Worm (Caenorhabditis elegans) whole organism, L1 larva: ENCODE results near the gene Y49F6B.20.
A peak's percentile ranks its signal among the peaks of the same experiment; 100 is the strongest.

Experiments used
- C16A3.4 ChIP-seq: fragments of 150-350 bp; optimal IDR thresholded peaks from 2 replicates; lab custom pipeline; 2014; ENCODE audit warnings: missing biosample characterization, missing genetic modification characterization
- C34B4.2 ChIP-seq: sonication (generic microtip); optimal IDR thresholded peaks from 2 replicates; lab custom pipeline; 2017; ENCODE audit warnings: mild to moderate bottlenecking, missing genetic modification characterization, missing compliant biosample characterization
- F16B12.6 ChIP-seq: fragments of 150-350 bp; optimal IDR thresholded peaks from 2 replicates; lab custom pipeline; 2014; ENCODE audit warnings: missing biosample characterization, missing genetic modification characterization
- Y116A8C.19 ChIP-seq: sonication (generic microtip); optimal IDR thresholded peaks from 2 replicates; lab custom pipeline; 2016; ENCODE audit warnings: missing compliant biosample characterization, missing genetic modification characterization, borderline replicate concordance
- alr-1 ChIP-seq: fragments of 200-800 bp; sonication (Bioruptor generic); optimal IDR thresholded peaks from 2 replicates; lab custom pipeline; 2018; ENCODE audit warnings: borderline replicate concordance, mild to moderate bottlenecking, missing genetic modification characterization, missing compliant biosample characterization
- aly-2 ChIP-seq: fragments of 150-350 bp; optimal IDR thresholded peaks from 2 replicates; lab custom pipeline; 2014; ENCODE audit warnings: missing biosample characterization, missing genetic modification characterization
- ama-1 ChIP-seq: fragments of 150-350 bp; optimal IDR thresholded peaks from 2 replicates; lab custom pipeline; 2014
- ceh-82 ChIP-seq, 3 experiments: fragments of 150-350 bp in 1 of 3; sonication (generic microtip) in 2 of 3; optimal IDR thresholded peaks; 2 replicates each; lab custom pipeline; 2014 to 2017; ENCODE audit warnings: missing biosample characterization in 3 of 3, missing genetic modification characterization in 3 of 3
- ceh-88 ChIP-seq: fragments of 200-800 bp; sonication (Bioruptor generic); IDR thresholded peaks from 2 replicates; pipeline ENCODE4 v1.3.6; 2022; ENCODE audit warnings: missing genetic modification characterization, missing compliant biosample characterization
- dpl-1 ChIP-seq, 3 experiments: fragments of 150-350 bp in 2 of 3; sonication (generic microtip) in 1 of 3; optimal IDR thresholded peaks; 2 replicates each; lab custom pipeline; 2014 to 2017; ENCODE audit warnings: missing biosample characterization in 3 of 3, missing genetic modification characterization in 3 of 3, missing genetic modification reagents in 3 of 3
- dsc-1 ChIP-seq: sonication (generic microtip); optimal IDR thresholded peaks from 2 replicates; lab custom pipeline; 2016; ENCODE audit warnings: mild to moderate bottlenecking, missing genetic modification characterization, missing compliant biosample characterization
- egl-13 ChIP-seq: sonication (generic microtip); optimal IDR thresholded peaks from 2 replicates; lab custom pipeline; 2016; ENCODE audit warnings: missing genotype, missing genetic modification reagents, missing genetic modification characterization, missing compliant biosample characterization
- egl-27 ChIP-seq, 2 experiments: fragments of 150-350 bp in 1 of 2; sonication (generic microtip); optimal IDR thresholded peaks; 3 replicates each; lab custom pipeline; 2017 to 2018; ENCODE audit warnings: missing biosample characterization in 2 of 2, missing genetic modification characterization in 2 of 2, missing genetic modification reagents in 2 of 2
- ets-5 ChIP-seq: fragments of 200-800 bp; sonication (Bioruptor generic); IDR thresholded peaks from 2 replicates; pipeline ENCODE4 v1.3.6; 2022; ENCODE audit warnings: missing genetic modification characterization, missing compliant biosample characterization
- fkh-10 ChIP-seq: sonication (generic microtip); optimal IDR thresholded peaks from 2 replicates; lab custom pipeline; 2017; ENCODE audit warnings: missing biosample characterization, missing genetic modification reagents, missing genetic modification characterization
- fkh-4 ChIP-seq: sonication (generic microtip); optimal IDR thresholded peaks from 2 replicates; lab custom pipeline; 2016; ENCODE audit warnings: missing compliant biosample characterization, missing genetic modification characterization, borderline replicate concordance
- grh-1 ChIP-seq: fragments of 200-800 bp; sonication (Bioruptor generic); IDR thresholded peaks from 2 replicates; pipeline ENCODE4 v1.3.6; 2022; ENCODE audit warnings: missing genetic modification reagents, missing genetic modification characterization, missing compliant biosample characterization
- hlh-17 ChIP-seq: fragments of 200-800 bp; sonication (Bioruptor generic); optimal IDR thresholded peaks from 2 replicates; lab custom pipeline; 2018; ENCODE audit warnings: missing genetic modification characterization, mild to moderate bottlenecking, missing compliant biosample characterization, moderate library complexity, borderline replicate concordance
- hlh-4 ChIP-seq: sonication (generic microtip); optimal IDR thresholded peaks from 2 replicates; lab custom pipeline; 2016; ENCODE audit warnings: mild to moderate bottlenecking, missing genetic modification characterization, missing compliant biosample characterization
- hpl-2 ChIP-seq: fragments of 150-350 bp; optimal IDR thresholded peaks from 2 replicates; lab custom pipeline; 2014; ENCODE audit warnings: missing biosample characterization, missing genetic modification reagents, missing genetic modification characterization
- isw-1 ChIP-seq: fragments of 200-800 bp; sonication (Bioruptor generic); IDR thresholded peaks from 2 replicates; pipeline ENCODE4 v1.3.6; 2022; ENCODE audit warnings: missing genetic modification characterization, missing compliant biosample characterization
- lin-13 ChIP-seq: fragments of 150-350 bp; optimal IDR thresholded peaks from 2 replicates; lab custom pipeline; 2014; ENCODE audit warnings: missing biosample characterization, missing genetic modification reagents, missing genetic modification characterization
- lin-14 ChIP-seq: fragments of 200-800 bp; sonication (Bioruptor generic); optimal IDR thresholded peaks from 2 replicates; lab custom pipeline; 2018; ENCODE audit warnings: mild to moderate bottlenecking, missing genetic modification characterization, moderate library complexity, missing compliant biosample characterization
- lin-39 ChIP-seq: fragments of 150-350 bp; optimal IDR thresholded peaks from 2 replicates; lab custom pipeline; 2014; ENCODE audit warnings: missing biosample characterization, missing genetic modification reagents, missing genetic modification characterization
- lir-3 ChIP-seq: sonication (generic microtip); optimal IDR thresholded peaks from 2 replicates; lab custom pipeline; 2016; ENCODE audit warnings: mild to moderate bottlenecking, missing genetic modification characterization, moderate library complexity, missing compliant biosample characterization; ENCODE audit not compliant: poor library complexity
- mab-9 ChIP-seq: fragments of 200-800 bp; sonication (Bioruptor generic); IDR thresholded peaks from 2 replicates; pipeline ENCODE4 v1.3.6; 2022; ENCODE audit warnings: missing genetic modification reagents, missing genetic modification characterization, missing compliant biosample characterization
- mef-2 ChIP-seq: fragments of 150-350 bp; optimal IDR thresholded peaks from 2 replicates; lab custom pipeline; 2014; ENCODE audit warnings: missing biosample characterization, missing genetic modification characterization
- mep-1 ChIP-seq: fragments of 150-350 bp; optimal IDR thresholded peaks from 2 replicates; lab custom pipeline; 2014; ENCODE audit warnings: missing biosample characterization, missing genetic modification characterization
- nhr-11 ChIP-seq: fragments of 150-350 bp; optimal IDR thresholded peaks from 2 replicates; lab custom pipeline; 2014; ENCODE audit warnings: missing biosample characterization, missing genetic modification characterization
- nhr-12 ChIP-seq: sonication (generic microtip); optimal IDR thresholded peaks from 2 replicates; lab custom pipeline; 2017; ENCODE audit warnings: missing biosample characterization, missing genetic modification characterization
- nhr-71 ChIP-seq: sonication (generic microtip); optimal IDR thresholded peaks from 2 replicates; lab custom pipeline; 2016; ENCODE audit warnings: mild to moderate bottlenecking, missing genetic modification characterization, moderate library complexity, missing compliant biosample characterization
- nhr-76 ChIP-seq: sonication (generic microtip); optimal IDR thresholded peaks from 2 replicates; lab custom pipeline; 2017; ENCODE audit warnings: missing biosample characterization, missing genetic modification characterization
- nhr-84 ChIP-seq: sonication (generic microtip); optimal IDR thresholded peaks from 2 replicates; lab custom pipeline; 2017; ENCODE audit warnings: missing biosample characterization, missing genetic modification characterization
- nhr-85 ChIP-seq: sonication (generic microtip); peaks from one replicate; lab custom pipeline; 2016; ENCODE audit warnings: missing genetic modification characterization, inconsistent platforms, missing compliant biosample characterization
- nhr-90 ChIP-seq: sonication (generic microtip); optimal IDR thresholded peaks from 2 replicates; lab custom pipeline; 2016; ENCODE audit warnings: mild to moderate bottlenecking, missing genetic modification characterization, missing compliant biosample characterization; ENCODE audit not compliant: poor library complexity
- rnt-1 ChIP-seq: sonication (generic microtip); optimal IDR thresholded peaks from 2 replicates; lab custom pipeline; 2016; ENCODE audit warnings: mild to moderate bottlenecking, missing genetic modification characterization, moderate library complexity, missing compliant biosample characterization
- skn-1 ChIP-seq: fragments of 150-350 bp; optimal IDR thresholded peaks from 2 replicates; lab custom pipeline; 2014; ENCODE audit warnings: missing biosample characterization, missing genetic modification characterization
- snpc-4 ChIP-seq: fragments of 150-350 bp; optimal IDR thresholded peaks from 2 replicates; lab custom pipeline; 2014; ENCODE audit warnings: missing biosample characterization, missing genetic modification characterization
- snu-23 ChIP-seq: sonication (generic microtip); optimal IDR thresholded peaks from 2 replicates; lab custom pipeline; 2016; ENCODE audit warnings: missing genetic modification characterization, missing compliant biosample characterization
- sox-4 ChIP-seq: sonication (generic microtip); optimal IDR thresholded peaks from 2 replicates; lab custom pipeline; 2016; ENCODE audit warnings: missing genetic modification characterization, missing compliant biosample characterization
- sptf-1 ChIP-seq: fragments of 150-350 bp; optimal IDR thresholded peaks from 2 replicates; lab custom pipeline; 2014; ENCODE audit warnings: missing biosample characterization, missing genetic modification characterization
- swsn-7 ChIP-seq: sonication (generic microtip); optimal IDR thresholded peaks from 2 replicates; lab custom pipeline; 2016; ENCODE audit warnings: missing genetic modification characterization, missing compliant biosample characterization
- tbx-2 ChIP-seq: sonication (generic microtip); optimal IDR thresholded peaks from 2 replicates; lab custom pipeline; 2016; ENCODE audit warnings: missing genetic modification characterization, missing compliant biosample characterization
- tlp-1 ChIP-seq: fragments of 150-350 bp; optimal IDR thresholded peaks from 2 replicates; lab custom pipeline; 2014; ENCODE audit warnings: missing biosample characterization, missing genetic modification characterization
- unc-130 ChIP-seq: fragments of 150-350 bp; optimal IDR thresholded peaks from 2 replicates; lab custom pipeline; 2017; ENCODE audit warnings: missing biosample characterization, missing genetic modification characterization, inconsistent platforms
- unc-30 ChIP-seq: sonication (generic microtip); optimal IDR thresholded peaks from 2 replicates; lab custom pipeline; 2017; ENCODE audit warnings: missing biosample characterization, missing genetic modification characterization
- unc-62 ChIP-seq: fragments of 150-350 bp; optimal IDR thresholded peaks from 2 replicates; lab custom pipeline; 2014; ENCODE audit warnings: missing biosample characterization, missing genetic modification reagents, missing genetic modification characterization
- vab-15 ChIP-seq: sonication (generic microtip); optimal IDR thresholded peaks from 2 replicates; lab custom pipeline; 2017; ENCODE audit warnings: missing genotype, mild to moderate bottlenecking, missing genetic modification characterization, missing compliant biosample characterization
- zag-1 ChIP-seq: fragments of 150-350 bp; optimal IDR thresholded peaks from 2 replicates; lab custom pipeline; 2014; ENCODE audit warnings: missing biosample characterization, missing genetic modification characterization
- ztf-11 ChIP-seq, 2 experiments: sonication (generic microtip); optimal IDR thresholded peaks; 2 replicates each; lab custom pipeline; 2016 to 2017; ENCODE audit warnings: missing genetic modification characterization in 2 of 2, missing biosample characterization in 1 of 2, missing compliant biosample characterization in 1 of 2

Gene Y49F6B.20

DNA sequence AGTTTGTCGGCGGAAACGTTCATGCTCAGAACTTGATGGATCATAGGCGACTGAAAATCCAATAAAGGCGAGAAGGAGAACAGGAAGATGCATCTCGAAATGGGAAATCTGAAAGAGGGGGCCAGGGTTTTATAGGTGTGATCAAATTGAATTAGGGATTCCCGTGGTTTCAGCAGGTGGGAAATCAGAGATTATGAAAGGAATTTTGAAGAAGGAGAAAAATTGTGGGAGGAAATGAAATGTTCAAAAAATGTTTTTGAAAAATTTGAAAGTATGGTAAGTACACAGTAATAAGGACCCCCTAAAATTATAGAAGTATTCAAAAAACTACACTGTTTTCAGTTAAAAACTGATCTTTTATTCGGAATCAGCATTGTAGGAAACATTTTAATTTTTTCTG, at the start of gene Y49F6B.20:
Gene Y49F6B.20, minus strand, starts transcription at position 101 of the 400 bp plus-strand sequence.
- TF ChIP-seq isw-1 (GFP tag; lab: Robert Waterston, UW) (no peak), unc-62 (GFP tag; lab: Kevin White, UChicago) (no peak), nhr-85 (tag; lab: Kevin White, UChicago) (no peak), skn-1 (tag; lab: Kevin White, UChicago) (no peak), swsn-7 (tag; lab: Kevin White, UChicago) (no peak), grh-1 (GFP tag; lab: Robert Waterston, UW) (no peak), ets-5 (no peak), dpl-1 (GFP tag; optimal IDR thresholded peaks at IDR 0.05; lab: Kevin White, UChicago) (no peak), Y116A8C.19 (tag; lab: Kevin White, UChicago) (no peak), rnt-1 (no peak)

DNA sequence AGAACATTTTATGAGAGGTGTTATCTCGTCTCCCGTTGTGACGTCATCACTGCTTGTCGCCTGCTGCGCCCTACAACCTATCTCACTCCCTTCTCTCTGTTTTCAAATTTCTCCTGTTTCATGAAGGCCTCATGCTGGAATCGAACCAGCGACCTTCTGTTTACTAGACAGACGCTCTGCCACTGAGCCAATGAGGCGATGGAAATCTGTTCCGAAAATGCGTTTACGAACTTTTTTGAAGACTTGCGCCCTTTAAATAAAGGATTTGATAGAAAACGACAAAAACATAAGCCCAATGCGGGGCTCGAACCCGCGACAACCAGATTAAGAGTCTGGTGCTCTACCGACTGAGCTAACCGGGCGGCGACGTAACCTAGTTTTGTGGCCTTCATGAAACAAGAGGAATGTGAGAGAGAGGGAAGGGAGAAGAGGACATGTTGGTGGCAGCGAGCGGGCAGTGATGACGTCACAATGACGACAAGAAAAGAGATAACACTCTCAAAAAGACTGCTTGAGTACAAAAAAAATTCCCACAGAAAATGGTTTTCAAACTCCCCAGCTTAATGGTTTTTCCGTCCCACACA, 48.6 kb upstream of the Y49F6B.20 start, which contains the start of gene clec-126:
Gene clec-126, plus strand, starts transcription at position 534 of the 584 bp plus-strand sequence.
- no peak for TF ChIP-seq fkh-4 (tag; lab: Kevin White, UChicago)
- peak; percentile 76 for TF ChIP-seq lin-14
- 0 out of 2 replicates have a peak, but pooled peaks have one; percentile 33 for TF ChIP-seq ceh-88 (GFP tag; lab: Robert Waterston, UW)
- TF ChIP-seq fkh-10 (GFP tag; lab: Kevin White, UChicago) = peak; percentile 10
- no peak for TF ChIP-seq unc-30 (tag; lab: Kevin White, UChicago)
- TF ChIP-seq C34B4.2 (tag; lab: Kevin White, UChicago) = no peak
- peak; percentile 66 for TF ChIP-seq rnt-1
- no peak for TF ChIP-seq tlp-1
- TF ChIP-seq aly-2 = no peak
- TF ChIP-seq unc-130 = no peak
- no peak for TF ChIP-seq unc-62 (GFP tag; lab: Kevin White, UChicago)
- TF ChIP-seq sox-4 = no peak
- peak; percentile 79 for TF ChIP-seq lin-13 (GFP tag; lab: Kevin White, UChicago)
- no peak for TF ChIP-seq snpc-4
- peak; percentile 87 for TF ChIP-seq snu-23 (GFP tag; lab: Kevin White, UChicago)
- no peak for TF ChIP-seq alr-1 (tag; lab: Kevin White, UChicago)
- TF ChIP-seq ztf-11 (tag; optimal IDR thresholded peaks at IDR 0.05; lab: Kevin White, UChicago) = peak in 1 of 2 experiments; percentile 52
- TF ChIP-seq hpl-2 (GFP tag; lab: Kevin White, UChicago) = no peak
- TF ChIP-seq ets-5 = no peak
- peak; percentile 57 for TF ChIP-seq C16A3.4 (tag; lab: Kevin White, UChicago)
- TF ChIP-seq ceh-82 (tag; optimal IDR thresholded peaks at IDR 0.05; lab: Kevin White, UChicago) = peak in 2 of 3 experiments; percentile 13 to 37
- TF ChIP-seq nhr-76 (tag; lab: Kevin White, UChicago) = no peak
- no peak for TF ChIP-seq zag-1 (tag; lab: Kevin White, UChicago)
- TF ChIP-seq dsc-1 = peak; percentile 62
- peak; percentile 65 for TF ChIP-seq swsn-7 (tag; lab: Kevin White, UChicago)
- TF ChIP-seq lir-3 (tag; lab: Kevin White, UChicago) = peak; percentile 39
- peak; percentile 90 for TF ChIP-seq nhr-90
- peak; percentile 45 for TF ChIP-seq egl-13 (tag; lab: Kevin White, UChicago)
- TF ChIP-seq egl-27 (tag; optimal IDR thresholded peaks at IDR 0.05; lab: Kevin White, UChicago) = peak in 1 of 2 experiments; percentile 35
- peak; percentile 81 for TF ChIP-seq nhr-71 (tag; lab: Kevin White, UChicago)
- no peak for TF ChIP-seq hlh-17 (GFP tag; lab: Kevin White, UChicago)
- TF ChIP-seq lin-39 (tag; lab: Kevin White, UChicago) = no peak
- no peak for TF ChIP-seq nhr-11 (tag; lab: Kevin White, UChicago)
- TF ChIP-seq mep-1 (tag; lab: Kevin White, UChicago) = peak; percentile 71
- TF ChIP-seq F16B12.6 (tag; lab: Kevin White, UChicago) = peak; percentile 28
- no peak for TF ChIP-seq nhr-84 (tag; lab: Kevin White, UChicago)
- no peak for TF ChIP-seq nhr-12 (tag; lab: Kevin White, UChicago)
- no peak for TF ChIP-seq mab-9 (GFP tag; lab: Robert Waterston, UW)
- TF ChIP-seq tbx-2 (tag; lab: Kevin White, UChicago) = peak; percentile 65
- TF ChIP-seq ama-1 = no peak
- peak; percentile 7; the same call in 1 of the 2 replicates for TF ChIP-seq grh-1 (GFP tag; lab: Robert Waterston, UW)
- no peak for TF ChIP-seq sptf-1 (tag; lab: Kevin White, UChicago)
- peak; percentile 15 for TF ChIP-seq mef-2 (tag; lab: Kevin White, UChicago)
- no peak for TF ChIP-seq vab-15 (tag; lab: Kevin White, UChicago)
- no peak for TF ChIP-seq hlh-4
